Fruit fly (Drosophila melanogaster) whole organism, embryonic: ENCODE results near the gene ct.
A peak's percentile ranks its signal among the peaks of the same experiment; 100 is the strongest.

ENCODE experiments used
- ATbp ChIP-seq: fragments of 200-800 bp; sonication (Bioruptor generic); optimal IDR thresholded peaks from 2 replicates; lab custom pipeline; 2017; ENCODE audit warnings: missing biosample characterization, mild to moderate bottlenecking, missing genetic modification characterization, missing genetic modification reagents
- Antp ChIP-seq: fragments of 200-800 bp; sonication (Bioruptor generic); optimal IDR thresholded peaks from 3 replicates; lab custom pipeline; 2016; ENCODE audit warnings: missing biosample characterization, missing genetic modification characterization
- CG10321 ChIP-seq: fragments of 200-800 bp; sonication (Bioruptor generic); IDR thresholded peaks from 2 replicates; pipeline ENCODE4 v1.3.6; 2022; ENCODE audit warnings: missing biosample characterization, missing genetic modification characterization
- CG12071 ChIP-seq: fragments of 200-800 bp; sonication (Bioruptor generic); optimal IDR thresholded peaks from 3 replicates; lab custom pipeline; 2018; ENCODE audit warnings: missing biosample characterization, mild to moderate bottlenecking, missing genetic modification characterization
- CG13775 ChIP-seq: fragments of 200-800 bp; sonication (Bioruptor generic); optimal IDR thresholded peaks from 3 replicates; lab custom pipeline; 2017; ENCODE audit warnings: missing biosample characterization, mild to moderate bottlenecking, missing genetic modification characterization
- CG14441 ChIP-seq: fragments of 200-800 bp; sonication (Bioruptor generic); IDR thresholded peaks from 2 replicates; pipeline ENCODE4 v1.3.6; 2022; ENCODE audit warnings: missing biosample characterization, missing genetic modification characterization
- CG15269 ChIP-seq: fragments of 200-800 bp; sonication (Bioruptor generic); optimal IDR thresholded peaks from 2 replicates; lab custom pipeline; 2018; ENCODE audit warnings: missing biosample characterization, mild to moderate bottlenecking, missing genetic modification characterization, moderate library complexity
- CG1602 ChIP-seq: fragments of 200-800 bp; sonication (Bioruptor generic); optimal IDR thresholded peaks from 3 replicates; lab custom pipeline; 2016; ENCODE audit warnings: missing biosample characterization, missing genetic modification characterization
- CG16863 ChIP-seq: fragments of 200-800 bp; sonication (Bioruptor generic); optimal IDR thresholded peaks from 3 replicates; lab custom pipeline; 2016; ENCODE audit warnings: missing biosample characterization, missing genetic modification characterization
- CG17385 ChIP-seq: fragments of 200-800 bp; sonication (Bioruptor generic); optimal IDR thresholded peaks from 3 replicates; lab custom pipeline; 2018; ENCODE audit warnings: missing biosample characterization, mild to moderate bottlenecking, missing genetic modification characterization
- CG2202 ChIP-seq: fragments of 200-800 bp; sonication (Bioruptor generic); optimal IDR thresholded peaks from 2 replicates; lab custom pipeline; 2018; ENCODE audit warnings: missing biosample characterization, mild to moderate bottlenecking, missing genetic modification characterization
- CG30403 ChIP-seq: fragments of 200-800 bp; sonication (Bioruptor generic); optimal IDR thresholded peaks from 3 replicates; lab custom pipeline; 2016; ENCODE audit warnings: missing biosample characterization, missing genetic modification characterization
- CG31441 ChIP-seq: fragments of 200-800 bp; sonication (Bioruptor generic); IDR thresholded peaks from 2 replicates; pipeline ENCODE4 v1.3.6; 2022; ENCODE audit warnings: missing biosample characterization, missing genetic modification characterization
- CG3163 ChIP-seq: fragments of 200-800 bp; sonication (Bioruptor generic); optimal IDR thresholded peaks from 3 replicates; lab custom pipeline; 2016; ENCODE audit warnings: missing biosample characterization, missing genetic modification characterization
- CG34224 ChIP-seq: fragments of 200-800 bp; sonication (Bioruptor generic); IDR thresholded peaks from 3 replicates; pipeline ENCODE4 v1.3.6; 2022; ENCODE audit warnings: missing biosample characterization, missing genetic modification characterization; ENCODE audit not compliant: partially characterized antibody
- CG3995 ChIP-seq: fragments of 200-800 bp; sonication (Bioruptor generic); optimal IDR thresholded peaks from 3 replicates; lab custom pipeline; 2016; ENCODE audit warnings: missing biosample characterization, missing genetic modification characterization
- CG43689 ChIP-seq: fragments of 200-800 bp; sonication (Bioruptor generic); IDR thresholded peaks from 2 replicates; pipeline ENCODE4 v1.3.6; 2022; ENCODE audit warnings: missing biosample characterization, missing genetic modification characterization
- CG4424 ChIP-seq: fragments of 200-800 bp; sonication (Bioruptor generic); optimal IDR thresholded peaks from 3 replicates; lab custom pipeline; 2016; ENCODE audit warnings: missing biosample characterization, missing genetic modification characterization
- CG4617 ChIP-seq: fragments of 200-800 bp; sonication (Bioruptor generic); optimal IDR thresholded peaks from 3 replicates; lab custom pipeline; 2016; ENCODE audit warnings: missing biosample characterization, missing genetic modification characterization, borderline replicate concordance
- CG5180 ChIP-seq: fragments of 200-800 bp; sonication (Bioruptor generic); optimal IDR thresholded peaks from 3 replicates; lab custom pipeline; 2017; ENCODE audit warnings: missing biosample characterization, missing genetic modification characterization, mild to moderate bottlenecking, moderate library complexity, missing genetic modification reagents
- CG7556 ChIP-seq: fragments of 200-800 bp; sonication (Bioruptor generic); optimal IDR thresholded peaks from 2 replicates; lab custom pipeline; 2017; ENCODE audit warnings: missing biosample characterization, mild to moderate bottlenecking, missing genetic modification characterization
- Doc2 ChIP-seq: fragments of 200-800 bp; sonication (Bioruptor generic); IDR thresholded peaks from 2 replicates; pipeline ENCODE4 v1.3.6; 2022; ENCODE audit warnings: missing biosample characterization, missing genetic modification characterization
- Fer3 ChIP-seq: fragments of 200-800 bp; sonication (Bioruptor generic); optimal IDR thresholded peaks from 2 replicates; lab custom pipeline; 2018; ENCODE audit warnings: missing biosample characterization, mild to moderate bottlenecking, missing genetic modification characterization, moderate library complexity
- HLH54F ChIP-seq: fragments of 200-800 bp; sonication (Bioruptor generic); optimal IDR thresholded peaks from 3 replicates; lab custom pipeline; 2016; ENCODE audit warnings: missing biosample characterization, missing genetic modification characterization
- Hr51 ChIP-seq, 2 experiments: fragments of 200-800 bp; sonication (Bioruptor generic); optimal IDR thresholded peaks; 2 replicates in 1 of 2; 3 replicates in 1 of 2; lab custom pipeline; 2016 to 2018; ENCODE audit warnings: missing biosample characterization in 2 of 2, missing genetic modification characterization in 2 of 2, mild to moderate bottlenecking in 1 of 2, moderate library complexity in 1 of 2
- Lpt ChIP-seq: fragments of >200 bp; optimal IDR thresholded peaks from 2 replicates; lab custom pipeline; 2018; ENCODE audit warnings: missing biosample characterization, missing genetic modification characterization
- MTF-1 ChIP-seq: fragments of 200-800 bp; sonication (Bioruptor generic); optimal IDR thresholded peaks from 2 replicates; lab custom pipeline; 2018; ENCODE audit warnings: missing biosample characterization, mild to moderate bottlenecking, missing genetic modification characterization, borderline replicate concordance
- Oaz ChIP-seq: fragments of 200-800 bp; sonication (Bioruptor generic); IDR thresholded peaks from 2 replicates; pipeline ENCODE4 v1.3.6; 2022; ENCODE audit warnings: missing biosample characterization, missing genetic modification characterization
- Scr ChIP-seq: fragments of 200-800 bp; sonication (Bioruptor generic); IDR thresholded peaks from 2 replicates; pipeline ENCODE4 v1.3.6; 2022; ENCODE audit warnings: missing biosample characterization, missing genetic modification characterization; ENCODE audit not compliant: partially characterized antibody
- Sry-δ ChIP-seq: fragments of 200-800 bp; sonication (Bioruptor generic); optimal IDR thresholded peaks from 2 replicates; lab custom pipeline; 2016; ENCODE audit warnings: missing biosample characterization, missing genetic modification characterization
- TFAM ChIP-seq: fragments of 200-800 bp; sonication (Bioruptor generic); optimal IDR thresholded peaks from 2 replicates; lab custom pipeline; 2017; ENCODE audit warnings: missing biosample characterization, missing genetic modification characterization, inconsistent platforms
- ac ChIP-seq: fragments of 200-800 bp; sonication (Bioruptor generic); optimal IDR thresholded peaks from 3 replicates; lab custom pipeline; 2017; ENCODE audit warnings: missing biosample characterization, mild to moderate bottlenecking, missing genetic modification characterization
- cas ChIP-seq: fragments of 200-800 bp; sonication (Bioruptor generic); IDR thresholded peaks from 2 replicates; pipeline ENCODE4 v1.3.6; 2022; ENCODE audit warnings: missing biosample characterization, missing genetic modification characterization
- dm ChIP-seq: fragments of 200-800 bp; sonication (Bioruptor generic); optimal IDR thresholded peaks from 3 replicates; lab custom pipeline; 2016; ENCODE audit warnings: missing biosample characterization, missing genetic modification characterization
- dmrt11E ChIP-seq: fragments of 200-800 bp; sonication (Bioruptor generic); optimal IDR thresholded peaks from 3 replicates; lab custom pipeline; 2018; ENCODE audit warnings: missing biosample characterization, mild to moderate bottlenecking, missing genetic modification characterization, moderate library complexity
- exex ChIP-seq: fragments of 200-800 bp; sonication (Bioruptor generic); optimal IDR thresholded peaks from 4 replicates; lab custom pipeline; 2018; ENCODE audit warnings: missing biosample characterization, mild to moderate bottlenecking, missing genetic modification characterization, moderate library complexity
- gfzf ChIP-seq: fragments of 200-800 bp; sonication (Bioruptor generic); optimal IDR thresholded peaks from 2 replicates; lab custom pipeline; 2016; ENCODE audit warnings: missing biosample characterization, mild to moderate bottlenecking, missing genetic modification characterization, moderate library complexity
- gsb ChIP-seq: fragments of 200-800 bp; sonication (Bioruptor generic); IDR thresholded peaks from 2 replicates; pipeline ENCODE4 v1.3.6; 2022; ENCODE audit warnings: missing biosample characterization, missing genetic modification characterization
- ham ChIP-seq: fragments of 200-800 bp; sonication (Bioruptor generic); IDR thresholded peaks from 2 replicates; pipeline ENCODE4 v1.3.6; 2022; ENCODE audit warnings: missing biosample characterization, missing genetic modification characterization
- mld ChIP-seq: fragments of 200-800 bp; sonication (Bioruptor generic); IDR thresholded peaks from 3 replicates; pipeline ENCODE4 v1.3.6; 2022; ENCODE audit warnings: missing biosample characterization, missing genetic modification characterization; ENCODE audit not compliant: partially characterized antibody
- odd ChIP-seq: fragments of 200-800 bp; sonication (Bioruptor generic); optimal IDR thresholded peaks from 2 replicates; lab custom pipeline; 2017; ENCODE audit warnings: missing biosample characterization, mild to moderate bottlenecking, missing genetic modification characterization
- peb ChIP-seq: fragments of 200-800 bp; sonication (Bioruptor generic); IDR thresholded peaks from 2 replicates; pipeline ENCODE4 v1.3.6; 2022; ENCODE audit warnings: missing biosample characterization, missing genetic modification characterization
- sens ChIP-seq: fragments of 200-800 bp; sonication (Bioruptor generic); peaks from one replicate; lab custom pipeline; 2016; ENCODE audit warnings: missing biosample characterization, missing genetic modification characterization
- seq ChIP-seq: fragments of 200-800 bp; sonication (Bioruptor generic); IDR thresholded peaks from 2 replicates; pipeline ENCODE4 v1.3.6; 2022; ENCODE audit warnings: missing biosample characterization, missing genetic modification characterization
- sna ChIP-seq: fragments of 200-800 bp; sonication (Bioruptor generic); IDR thresholded peaks from 2 replicates; pipeline ENCODE4 v1.3.6; 2022; ENCODE audit warnings: missing biosample characterization, missing genetic modification characterization; ENCODE audit not compliant: partially characterized antibody
- ssp ChIP-seq: fragments of 200-800 bp; sonication (Bioruptor generic); IDR thresholded peaks from 2 replicates; pipeline ENCODE4 v1.3.6; 2022; ENCODE audit warnings: missing biosample characterization, missing genetic modification characterization
- tap ChIP-seq: fragments of 200-800 bp; optimal IDR thresholded peaks from 3 replicates; lab custom pipeline; 2019; ENCODE audit warnings: missing biosample characterization, mild to moderate bottlenecking, missing genetic modification characterization, moderate library complexity
- twi ChIP-seq: fragments of 200-800 bp; optimal IDR thresholded peaks from 2 replicates; lab custom pipeline; 2019; ENCODE audit warnings: missing biosample characterization, mild to moderate bottlenecking, missing genetic modification characterization, moderate library complexity

The ct gene

DNA sequence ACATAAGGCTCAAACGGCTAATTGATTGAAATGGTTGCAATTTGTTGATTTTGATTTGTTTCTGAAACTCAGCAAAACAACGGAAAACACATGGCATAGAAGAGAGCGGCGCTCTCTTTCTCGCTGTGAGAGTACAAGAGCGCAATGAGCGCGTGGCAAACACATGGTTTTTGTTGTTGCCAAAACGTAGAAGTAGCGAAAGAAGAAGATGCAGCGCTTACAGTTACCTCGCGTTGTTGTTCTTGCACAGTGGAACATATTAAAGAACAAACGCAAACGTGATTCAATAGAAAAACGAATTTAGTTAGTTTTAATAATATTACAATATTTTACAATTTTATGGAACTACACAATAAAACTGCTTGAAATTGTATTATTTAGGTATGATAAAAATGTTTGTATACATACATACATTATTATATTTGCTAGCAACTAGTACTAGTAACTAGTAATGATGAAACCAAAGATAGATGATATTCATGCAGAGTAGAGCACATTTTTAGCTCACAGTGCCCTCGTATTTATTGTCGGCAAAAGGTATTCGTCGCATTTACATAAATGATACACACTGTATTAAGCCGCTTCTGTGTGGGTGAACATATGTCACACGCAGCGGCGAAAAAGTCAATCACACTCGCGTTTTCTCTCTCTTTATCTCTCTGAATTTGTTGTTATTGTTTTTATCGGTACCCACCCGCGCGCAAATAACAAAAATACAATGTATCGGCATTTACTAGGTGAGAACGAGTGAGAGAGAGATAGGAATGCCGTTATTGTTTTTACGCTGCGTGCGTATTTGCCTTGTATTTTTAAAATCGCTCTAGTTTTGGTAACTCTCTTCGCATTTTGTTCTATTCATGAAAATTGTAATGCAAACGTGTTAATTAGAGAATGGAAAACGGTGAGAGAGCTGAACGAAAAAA is 97.2 kb downstream of the ct start (continued):
- no peak for TF ChIP-seq Scr (GFP tag; lab: Robert Waterston, UW)
- peak; percentile 80 to 96 for TF ChIP-seq Hr51 (GFP tag; optimal IDR thresholded peaks at IDR 0.05; lab: Kevin White, UChicago)
- peak; percentile 73 for TF ChIP-seq CG4617 (GFP tag; lab: Kevin White, UChicago)
- peak; percentile 86 for TF ChIP-seq CG5180 (GFP tag; lab: Kevin White, UChicago)
- peak; percentile 78 for TF ChIP-seq CG16863 (GFP tag; lab: Kevin White, UChicago)
- peak; percentile 66; the same call in 1 of the 2 replicates for TF ChIP-seq ham
- TF ChIP-seq MTF-1 (GFP tag; lab: Kevin White, UChicago): peak; percentile 69
- TF ChIP-seq peb (GFP tag; lab: Robert Waterston, UW): peak; percentile 61; the same call in 1 of the 2 replicates
- TF ChIP-seq CG17385 (GFP tag; lab: Kevin White, UChicago): peak; percentile 93
- peak; percentile 83 for TF ChIP-seq CG2202 (tag; lab: Kevin White, UChicago)
- TF ChIP-seq CG7556: peak; percentile 98
- peak; percentile 55 for TF ChIP-seq Oaz (GFP tag; lab: Robert Waterston, UW)
- TF ChIP-seq CG15269: peak; percentile 95
- no peak for TF ChIP-seq CG34224 (GFP tag; lab: Robert Waterston, UW)
- peak; percentile 97 for TF ChIP-seq sens (GFP tag; lab: Kevin White, UChicago)
- no peak for TF ChIP-seq mld (GFP tag; lab: Robert Waterston, UW)
- TF ChIP-seq CG30403 (GFP tag; lab: Kevin White, UChicago): peak; percentile 97
- TF ChIP-seq HLH54F (GFP tag; lab: Kevin White, UChicago): peak; percentile 86
- TF ChIP-seq Fer3 (tag; lab: Kevin White, UChicago): peak; percentile 91
- TF ChIP-seq dm (GFP tag; lab: Kevin White, UChicago): peak; percentile 36
- peak; percentile 84 for TF ChIP-seq CG14441
- TF ChIP-seq CG43689 (GFP tag; lab: Robert Waterston, UW): 0 out of 2 replicates have a peak, but pooled peaks have one; percentile 17
- TF ChIP-seq CG10321 (GFP tag; lab: Robert Waterston, UW): peak; percentile 7; the same call in 1 of the 2 replicates
- TF ChIP-seq odd (GFP tag; lab: Kevin White, UChicago): peak; percentile 94
- no peak for TF ChIP-seq sna (GFP tag; lab: Robert Waterston, UW)
- no peak for TF ChIP-seq gfzf (GFP tag; lab: Kevin White, UChicago)
- peak; percentile 26 for TF ChIP-seq Sry-δ (GFP tag; lab: Kevin White, UChicago)
- peak; percentile 78 for TF ChIP-seq ac
- peak; percentile 93 for TF ChIP-seq CG4424
- TF ChIP-seq twi (tag; lab: Kevin White, UChicago): peak; percentile 92
- peak; percentile 55 for TF ChIP-seq exex
- TF ChIP-seq tap (tag; lab: Kevin White, UChicago): peak; percentile 88
- TF ChIP-seq CG13775: peak; percentile 94
- 0 out of 2 replicates have a peak, but pooled peaks have one; percentile 31 for TF ChIP-seq Doc2
- peak; percentile 74 for TF ChIP-seq CG3995
- peak; percentile 72 for TF ChIP-seq Antp (GFP tag; lab: Kevin White, UChicago)
- TF ChIP-seq seq (GFP tag; lab: Robert Waterston, UW): peak; percentile 85
- TF ChIP-seq CG31441 (GFP tag; lab: Robert Waterston, UW): peak; percentile 98
- peak; percentile 93 for TF ChIP-seq dmrt11E (tag; lab: Kevin White, UChicago)
- TF ChIP-seq gsb: peak; percentile 79
- TF ChIP-seq TFAM (GFP tag; lab: Kevin White, UChicago): peak; percentile 35
- TF ChIP-seq CG1602 (GFP tag; lab: Kevin White, UChicago): peak; percentile 88
- TF ChIP-seq CG12071 (GFP tag; lab: Kevin White, UChicago): peak; percentile 81
- TF ChIP-seq CG3163: peak; percentile 20
- no peak for TF ChIP-seq Lpt (GFP tag; lab: Kevin White, UChicago)
- TF ChIP-seq ssp: peak; percentile 79
- peak; percentile 92 for TF ChIP-seq ATbp (GFP tag; lab: Kevin White, UChicago)
- 0 out of 2 replicates have a peak, but pooled peaks have one; percentile 61 for TF ChIP-seq cas (GFP tag; lab: Robert Waterston, UW)
